Fruit fly (Drosophila melanogaster): ENCODE measurements around the gene Prosbeta3.

The Prosbeta3 gene

dm6 chr3R:9006129-9006528 is at the start of gene Prosbeta3, which contains the start of gene Iru:
Gene Prosbeta3 (minus strand): TSS chr3R:9006226.
Gene Iru (plus strand): TSS chr3R:9006456.
- no peak for TF ChIP-seq CTCF (optimal IDR thresholded peaks at IDR 0.05)
- TF ChIP-seq CG8478 (optimal IDR thresholded peaks at IDR 0.05) = no peak

DNA sequence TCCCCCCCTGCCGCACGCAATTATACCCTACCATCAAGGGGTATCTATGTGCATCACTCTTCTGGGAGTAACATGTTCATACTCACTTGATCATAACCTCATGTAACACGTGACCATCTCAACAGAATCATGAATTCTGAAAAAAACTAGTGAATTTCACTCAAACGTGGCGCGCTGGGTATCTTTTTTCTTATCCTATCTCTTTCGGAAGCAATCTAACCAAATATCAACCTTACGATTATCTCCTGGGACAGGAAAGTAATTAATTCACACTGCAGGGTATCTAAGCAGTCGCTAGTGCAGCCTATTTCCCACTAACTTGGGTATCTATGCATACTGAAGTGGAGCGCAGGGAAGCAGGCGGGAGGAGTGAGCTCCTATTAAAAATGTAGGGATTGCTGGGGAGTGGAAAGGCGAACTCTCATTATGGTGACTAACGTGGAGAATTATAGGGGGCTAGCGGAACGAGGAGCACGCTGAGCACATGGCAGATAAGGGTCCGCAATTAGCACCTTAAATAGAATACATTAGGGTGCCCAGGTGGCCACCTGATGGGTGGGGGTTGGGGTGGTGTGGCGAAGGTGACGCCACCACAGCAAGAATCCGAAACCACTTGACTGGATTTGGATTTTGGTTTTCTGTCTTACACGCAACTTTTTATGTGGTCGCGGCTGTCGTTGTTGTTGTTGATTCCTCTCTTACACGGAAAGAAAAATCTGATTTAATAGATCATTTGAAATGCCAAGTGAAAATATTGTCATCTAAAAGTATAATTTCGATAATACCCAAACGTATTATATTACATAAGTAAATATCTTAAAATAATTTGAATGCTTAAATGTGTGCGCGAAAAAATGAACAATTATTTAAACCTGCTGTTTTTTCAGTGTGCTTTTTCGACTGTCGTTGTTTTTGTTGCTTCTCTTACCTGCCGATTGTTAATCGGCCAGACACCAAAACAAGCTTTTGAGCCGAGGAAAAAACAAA is 49.4 kb upstream of the Prosbeta3 start:
- TF ChIP-seq CTCF (optimal IDR thresholded peaks at IDR 0.05) = no peak
- no peak for TF ChIP-seq CG8478 (optimal IDR thresholded peaks at IDR 0.05)

DNA sequence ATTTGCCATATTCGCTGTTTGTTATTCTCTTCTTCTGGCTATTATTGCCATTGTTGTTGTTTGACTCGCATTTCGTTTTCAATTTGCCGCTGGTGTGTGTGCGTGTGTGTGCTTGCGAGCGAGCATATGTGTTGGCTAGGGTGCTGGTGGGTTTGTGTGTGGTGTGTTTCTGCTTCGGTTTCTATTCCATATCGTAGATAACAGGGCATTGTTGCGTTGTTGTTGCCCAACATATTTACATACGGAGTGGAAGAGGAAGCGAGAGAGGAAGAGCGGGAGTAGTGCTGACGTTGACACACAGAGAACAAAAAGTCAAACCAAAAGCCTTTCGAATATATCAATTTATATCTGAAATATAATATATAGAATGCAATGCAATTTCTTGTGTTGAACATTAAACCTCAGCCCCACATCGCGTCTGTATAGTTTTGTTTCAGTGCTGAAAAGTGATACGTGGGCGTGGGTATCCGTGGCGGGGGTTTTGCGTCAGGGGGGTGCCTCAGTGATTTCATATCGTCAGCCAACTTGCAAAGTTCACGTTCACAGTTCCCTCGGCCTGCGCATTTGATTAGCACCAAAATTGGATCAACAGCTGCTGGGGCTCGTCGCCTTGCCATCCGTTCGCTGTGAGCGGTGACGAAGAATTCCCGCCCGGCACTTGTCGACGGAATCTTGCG is 48.6 kb upstream of the Prosbeta3 start:
- TF ChIP-seq CTCF (optimal IDR thresholded peaks at IDR 0.05) = no peak
- no peak for TF ChIP-seq CG8478 (optimal IDR thresholded peaks at IDR 0.05)

dm6 chr3R:9053850-9054441 is 47.9 kb upstream of the Prosbeta3 start:
- TF ChIP-seq CG8478 (optimal IDR thresholded peaks at IDR 0.05) (no peak), CTCF (optimal IDR thresholded peaks at IDR 0.05) (no peak)

dm6 chr3R:9053021-9053420 is 47.0 kb upstream of the Prosbeta3 start:
- TF ChIP-seq CTCF (optimal IDR thresholded peaks at IDR 0.05) = no peak
- TF ChIP-seq CG8478 (optimal IDR thresholded peaks at IDR 0.05) = no peak

- no peak for TF ChIP-seq CG8478 (optimal IDR thresholded peaks at IDR 0.05)
- no peak for TF ChIP-seq CTCF (optimal IDR thresholded peaks at IDR 0.05)
These were observed 46.1 kb upstream of the Prosbeta3 start, which contains the start of gene Kdm2 for dm6 chr3R:9051937-9052680. Gene Kdm2 (plus strand): TSS chr3R:9052495.

DNA sequence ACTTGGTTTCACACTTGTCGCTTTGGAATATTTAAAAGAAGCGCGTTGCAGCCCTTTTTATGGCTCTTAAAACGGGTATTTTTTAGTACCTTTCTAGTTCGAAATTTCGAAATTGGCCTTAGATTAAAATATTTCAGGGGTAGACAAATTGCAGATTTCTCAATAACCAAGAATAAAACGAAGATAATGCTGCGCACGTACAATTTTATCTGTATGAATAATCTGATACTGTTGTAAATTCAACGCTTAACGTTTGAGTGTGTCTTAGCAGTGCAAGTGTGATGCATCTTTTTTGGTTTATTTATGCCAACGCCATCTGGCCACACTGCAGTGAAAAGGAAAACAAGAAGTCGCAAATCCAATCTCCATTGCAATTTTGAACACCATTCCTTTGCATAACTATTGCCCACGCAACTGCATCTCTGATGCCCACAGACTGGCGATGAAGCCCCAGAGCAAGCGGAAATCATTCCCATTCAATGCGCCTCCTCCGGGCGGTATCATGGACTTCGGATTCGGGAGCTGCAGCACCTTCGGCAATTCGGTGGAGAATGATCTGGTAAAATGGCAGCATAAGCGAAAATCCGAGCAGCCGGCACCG is 44.6 kb upstream of the Prosbeta3 start, which contains the start of gene Nmdmc:
Gene Nmdmc (minus strand): TSS at position 37 of the 601 bp plus-strand sequence.
- TF ChIP-seq CTCF (optimal IDR thresholded peaks at IDR 0.05) = no peak

DNA sequence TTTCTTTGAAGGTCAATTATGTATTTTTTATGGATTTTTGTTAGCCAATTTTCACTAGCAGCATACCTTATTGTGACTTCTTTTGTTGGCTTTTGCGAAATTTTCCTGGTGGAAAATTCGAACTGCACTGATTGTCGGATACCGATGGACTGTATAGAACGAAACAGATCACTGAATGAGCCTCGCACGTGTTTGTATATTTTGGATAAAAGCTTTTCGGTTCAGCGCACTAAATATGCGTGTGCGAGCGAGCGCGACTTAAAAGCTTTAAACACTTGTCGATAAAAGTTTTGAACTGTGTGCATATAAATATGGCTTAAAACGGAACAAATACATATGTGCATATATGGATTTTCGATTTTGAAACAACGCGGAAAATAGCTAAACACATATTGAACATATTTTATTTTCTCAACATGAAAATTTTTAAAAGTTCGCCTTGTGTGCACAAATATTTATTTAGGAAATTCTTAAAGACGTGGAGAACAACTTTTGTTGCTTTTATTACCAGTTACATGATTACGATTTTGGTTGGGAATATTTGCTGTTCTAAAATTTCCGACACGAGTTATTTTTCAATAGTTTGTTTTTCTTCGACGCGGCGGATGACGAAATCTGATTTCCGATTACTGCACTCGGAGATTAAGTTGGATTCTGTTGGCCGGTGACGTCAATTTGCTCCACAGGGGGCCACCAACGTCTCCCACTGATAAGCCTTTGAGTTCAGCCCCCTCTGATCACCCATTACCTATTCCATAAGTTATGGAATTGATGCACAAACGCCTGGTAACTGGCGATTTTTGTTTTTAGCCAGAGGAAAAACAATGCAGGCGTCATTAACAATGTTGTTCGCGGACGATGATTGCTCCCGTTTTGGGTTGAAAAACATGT is 43.3 kb upstream of the Prosbeta3 start:
- TF ChIP-seq CG8478 (optimal IDR thresholded peaks at IDR 0.05) = no peak
- no peak for TF ChIP-seq CTCF (optimal IDR thresholded peaks at IDR 0.05)

DNA sequence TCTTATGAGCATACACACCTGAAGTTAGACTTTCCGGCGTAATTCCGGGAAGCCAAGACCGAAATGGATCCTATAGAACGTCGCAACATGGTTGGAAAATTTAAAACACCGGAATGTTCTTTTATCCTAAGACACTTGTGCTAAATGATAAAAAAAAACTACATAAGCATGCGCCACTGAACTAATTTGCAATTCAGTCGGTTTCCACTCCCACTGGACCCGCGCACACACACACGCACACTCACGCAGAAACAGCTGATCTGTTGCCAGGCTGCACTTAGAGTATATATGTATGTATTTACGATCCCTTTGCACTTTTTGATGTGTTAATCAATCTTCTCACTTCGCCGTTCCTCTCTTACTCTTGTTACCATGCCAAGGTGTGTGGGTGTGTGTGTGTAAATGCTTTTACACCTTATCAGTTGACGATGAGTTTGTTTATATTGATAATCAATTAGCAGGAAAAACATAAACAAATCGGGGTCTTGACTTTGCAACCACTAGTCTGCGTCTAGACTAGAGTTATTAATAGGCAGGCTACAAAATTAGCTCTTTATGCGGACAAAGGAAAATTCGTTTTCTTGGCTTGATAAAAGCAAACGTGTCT is 42.5 kb upstream of the Prosbeta3 start, which contains the start of gene Mst85C:
Gene Mst85C (plus strand): TSS at position 180 of the 607 bp plus-strand sequence.
- TF ChIP-seq CG8478 (optimal IDR thresholded peaks at IDR 0.05) (no peak), CTCF (optimal IDR thresholded peaks at IDR 0.05) (no peak)

dm6 chr3R:9047561-9048465 is 41.8 kb upstream of the Prosbeta3 start, which contains the start of gene Rel:
Gene Rel (minus strand): TSS chr3R:9047977.
- no peak for TF ChIP-seq CG8478 (optimal IDR thresholded peaks at IDR 0.05)
- no peak for TF ChIP-seq CTCF (optimal IDR thresholded peaks at IDR 0.05)

DNA sequence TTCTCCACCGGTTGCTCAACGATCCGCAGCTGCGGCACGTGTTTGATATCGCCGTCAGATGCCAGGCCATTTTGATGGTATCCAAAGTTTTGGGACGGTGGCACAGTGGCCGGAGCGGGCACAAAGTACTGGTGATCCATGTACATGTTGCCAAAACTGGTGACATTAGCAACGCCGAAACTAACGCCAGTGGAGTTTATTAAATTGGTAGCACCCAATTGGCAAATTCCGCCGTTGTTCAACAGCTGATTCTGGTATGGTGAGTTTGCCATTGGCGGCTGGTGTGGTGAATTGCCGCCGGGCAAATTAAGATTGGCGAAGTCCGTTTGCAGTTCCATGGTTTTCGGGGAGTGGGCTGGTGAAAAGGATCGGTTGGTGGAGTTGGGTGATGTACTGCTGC is 40.9 kb upstream of the Prosbeta3 start:
- TF ChIP-seq CTCF (optimal IDR thresholded peaks at IDR 0.05) (no peak), CG8478 (optimal IDR thresholded peaks at IDR 0.05) (no peak)

DNA sequence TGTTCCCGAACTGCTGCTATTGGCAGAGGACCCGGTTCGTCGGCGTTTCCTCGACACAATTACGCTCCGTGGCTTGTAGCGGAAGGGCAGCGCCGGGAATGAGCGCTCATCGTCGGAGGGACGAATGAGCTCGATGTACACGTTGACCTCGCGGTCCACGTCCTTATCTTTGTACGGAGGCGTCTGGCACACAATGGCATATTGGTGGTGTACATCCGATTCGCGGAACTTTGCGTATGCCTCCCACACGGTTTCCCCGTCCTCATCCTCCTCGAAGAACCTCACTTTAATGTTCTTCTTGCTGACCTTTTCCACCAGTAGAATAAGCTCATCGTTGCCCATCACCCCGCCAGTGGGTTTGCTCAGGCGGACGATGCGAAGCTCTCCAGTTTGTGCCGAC is 39.7 kb upstream of the Prosbeta3 start:
- no peak for TF ChIP-seq CTCF (optimal IDR thresholded peaks at IDR 0.05)
- TF ChIP-seq CG8478 (optimal IDR thresholded peaks at IDR 0.05) = no peak

All from S2 (cell line).